Fruit fly (Drosophila melanogaster): ENCODE data around the gene Alp12.

The Alp12 gene

dm6 chr2L:19463824-19464317, 40.0 kb downstream of the Alp12 start, which contains the start of gene tj (continued):
- TF ChIP-seq scrt (GFP tag; optimal IDR thresholded peaks at IDR 0.05) (no peak), ERR (GFP tag; optimal IDR thresholded peaks at IDR 0.05) (no peak), CG33557 (GFP tag; optimal IDR thresholded peaks at IDR 0.05) (no peak), CG14860 (GFP tag; IDR thresholded peaks at IDR 0.05; ENCODE audit: partially characterized antibody) (no peak), nom (GFP tag; optimal IDR thresholded peaks at IDR 0.05) (no peak), abd-A (tag; optimal IDR thresholded peaks at IDR 0.05) (peak; percentile 42), CG6791 (GFP tag; IDR thresholded peaks at IDR 0.05; ENCODE audit: partially characterized antibody) (no peak), B-H1 (GFP tag; IDR thresholded peaks at IDR 0.05) (no peak), psq (GFP tag; optimal IDR thresholded peaks at IDR 0.05) (no peak), bowl (GFP tag; IDR thresholded peaks at IDR 0.05) (no peak), CG17802 (tag; optimal IDR thresholded peaks at IDR 0.05) (no peak), NC2β (GFP tag; optimal IDR thresholded peaks at IDR 0.05) (no peak)

- TF ChIP-seq NC2α (GFP tag; optimal IDR thresholded peaks at IDR 0.05) = no peak
- no peak for TF ChIP-seq CG14014 (GFP tag; IDR thresholded peaks at IDR 0.05)
- TF ChIP-seq tio (GFP tag; optimal IDR thresholded peaks at IDR 0.05) = no peak
- TF ChIP-seq tgo (GFP tag; IDR thresholded peaks at IDR 0.05) = no peak
These were observed 45.2 kb downstream of the Alp12 start for dm6 chr2L:19469090-19469489.

DNA sequence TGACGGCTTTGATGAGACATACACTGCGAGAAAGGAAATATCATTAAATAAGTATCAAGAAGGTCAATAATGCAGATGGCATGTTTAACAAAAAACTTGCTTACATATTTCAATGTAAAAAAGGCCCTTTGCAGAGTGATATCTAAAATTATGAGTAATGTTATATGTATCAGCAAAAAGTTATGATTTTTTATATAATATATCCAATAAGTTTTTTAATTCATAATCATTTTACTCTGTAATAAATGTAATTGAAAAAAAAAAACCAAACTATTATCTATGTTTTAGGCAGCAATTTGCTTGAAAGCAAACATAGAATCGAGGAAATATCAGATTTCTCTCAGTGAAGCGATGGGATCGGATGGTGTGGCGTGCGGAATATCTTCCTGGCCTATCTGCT, 45.9 kb downstream of the Alp12 start:
- TF ChIP-seq CG9727 (GFP tag; optimal IDR thresholded peaks at IDR 0.05) (peak; percentile 36), zfh1 (GFP tag; IDR thresholded peaks at IDR 0.05) (no peak), phol (tag; optimal IDR thresholded peaks at IDR 0.05) (peak; percentile 34), CG11504 (tag; optimal IDR thresholded peaks at IDR 0.05) (peak; percentile 54), CG14710 (tag; optimal IDR thresholded peaks at IDR 0.05) (peak; percentile 37), CG6272 (GFP tag; IDR thresholded peaks at IDR 0.05) (no peak), lola (GFP tag; optimal IDR thresholded peaks at IDR 0.05) (peak in 1 of 3 experiments; percentile 48), Blimp-1 (GFP tag; optimal IDR thresholded peaks at IDR 0.05) (peak; percentile 7), CG10321 (GFP tag; IDR thresholded peaks at IDR 0.05) (no peak), gem (tag; optimal IDR thresholded peaks at IDR 0.05) (peak; percentile 41), CG10979 (tag; optimal IDR thresholded peaks at IDR 0.05) (peak; percentile 54), dmrt11E (tag; optimal IDR thresholded peaks at IDR 0.05) (peak; percentile 44), CG12391 (tag; optimal IDR thresholded peaks at IDR 0.05) (peak; percentile 1), Ssrp (tag; optimal IDR thresholded peaks at IDR 0.05) (peak; percentile 2), sd (tag; optimal IDR thresholded peaks at IDR 0.05) (no peak), CHES-1-like (GFP tag; optimal IDR thresholded peaks at IDR 0.05) (no peak), D (optimal IDR thresholded peaks at IDR 0.05) (no peak), D (GFP tag; optimal IDR thresholded peaks at IDR 0.05) (peak; percentile 24), CG18262 (tag; optimal IDR thresholded peaks at IDR 0.05) (peak; percentile 58), D19A (tag; optimal IDR thresholded peaks at IDR 0.05) (peak; percentile 7), CG7839 (tag; optimal IDR thresholded peaks at IDR 0.05) (peak; percentile 28), bsh (GFP tag; optimal IDR thresholded peaks at IDR 0.05) (peak in 1 of 2 experiments; percentile 22), CG2712 (tag; optimal IDR thresholded peaks at IDR 0.05) (peak; percentile 43), nmo (GFP tag; optimal IDR thresholded peaks at IDR 0.05) (peak; percentile 30)

Data from whole organism, embryonic.